Fruit fly (Drosophila melanogaster) whole organism, wandering third instar larva: ENCODE results near the gene CG10993.
A peak's percentile ranks its signal among the peaks of the same experiment; 100 is the strongest.

ENCODE experiments used
- CG9705 ChIP-seq: fragments of 200-800 bp; sonication (Bioruptor generic); optimal IDR thresholded peaks from 2 replicates; lab custom pipeline; 2018; ENCODE audit warnings: missing biosample characterization, mild to moderate bottlenecking, missing genetic modification characterization
- HLH106 ChIP-seq: fragments of 200-800 bp; optimal IDR thresholded peaks from 3 replicates; lab custom pipeline; 2019; ENCODE audit warnings: missing biosample characterization, mild to moderate bottlenecking, missing genetic modification characterization, moderate library complexity
- Jra ChIP-seq: sonication (Bioruptor generic); optimal IDR thresholded peaks from 2 replicates; lab custom pipeline; 2016; ENCODE audit warnings: missing biosample characterization, missing genetic modification characterization
- Rel ChIP-seq, 2 experiments: fragments of 200-800 bp; sonication (Bioruptor generic) in 1 of 2; optimal IDR thresholded peaks; 2 replicates in 1 of 2; 3 replicates in 1 of 2; lab custom pipeline; 2016 to 2019; ENCODE audit warnings: mild to moderate bottlenecking in 2 of 2, missing biosample characterization in 2 of 2, missing genetic modification characterization in 2 of 2, moderate library complexity in 1 of 2
- brk ChIP-seq: fragments of 200-800 bp; sonication (Bioruptor generic); optimal IDR thresholded peaks from 2 replicates; lab custom pipeline; 2016; ENCODE audit warnings: missing biosample characterization, mild to moderate bottlenecking, missing genetic modification characterization
- foxo ChIP-seq, 2 experiments: fragments of 200-800 bp; sonication (Bioruptor generic); optimal IDR thresholded peaks; 2 replicates in 1 of 2; 3 replicates in 1 of 2; lab custom pipeline; 2016 to 2017; ENCODE audit warnings: missing biosample characterization in 2 of 2, missing genetic modification characterization in 2 of 2
- fru ChIP-seq: fragments of 200-800 bp; sonication (Bioruptor generic); optimal IDR thresholded peaks from 3 replicates; lab custom pipeline; 2016; ENCODE audit warnings: missing biosample characterization, mild to moderate bottlenecking, missing genetic modification characterization
- h ChIP-seq: fragments of 200-800 bp; sonication (Bioruptor generic); optimal IDR thresholded peaks from 3 replicates; lab custom pipeline; 2016; ENCODE audit warnings: missing biosample characterization, mild to moderate bottlenecking, missing genetic modification characterization
- jim ChIP-seq: fragments of 175-275, 200-325 bp; sonication (Bioruptor generic); optimal IDR thresholded peaks from 2 replicates; lab custom pipeline; 2016; ENCODE audit warnings: missing biosample characterization, mild to moderate bottlenecking, missing genetic modification characterization
- rgr ChIP-seq: fragments of 200-800 bp; sonication (Bioruptor generic); optimal IDR thresholded peaks from 3 replicates; lab custom pipeline; 2016; ENCODE audit warnings: missing biosample characterization, mild to moderate bottlenecking, missing genetic modification characterization
- sage ChIP-seq: fragments of 200-800 bp; sonication (Bioruptor generic); optimal IDR thresholded peaks from 2 replicates; lab custom pipeline; 2016; ENCODE audit warnings: missing biosample characterization, mild to moderate bottlenecking, missing genetic modification characterization

CG10993 gene

DNA sequence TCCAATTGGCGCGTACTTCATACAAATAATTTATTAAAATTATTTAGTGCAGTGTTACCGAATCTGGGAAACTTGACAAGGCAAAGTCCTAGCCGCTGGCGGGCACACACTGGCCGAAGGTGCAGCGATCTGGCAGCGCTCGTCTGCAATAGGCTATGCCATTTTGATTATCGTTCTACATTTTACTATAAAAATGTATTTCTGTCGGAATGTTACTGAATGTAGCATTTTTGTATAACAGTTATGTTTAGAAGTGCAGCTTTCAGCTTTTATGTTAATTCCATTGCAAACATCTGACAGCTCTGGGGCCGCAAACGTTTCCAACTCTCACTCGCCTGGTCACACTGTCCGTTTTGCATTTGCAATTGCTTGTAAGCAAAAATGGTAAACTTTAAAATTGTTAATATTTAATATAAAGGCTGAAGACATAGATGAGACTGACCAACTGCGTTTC is 46.3 kb downstream of the CG10993 start, which contains the start of gene Grip91:
Gene Grip91 (minus strand): TSS at position 85 of the 454 bp plus-strand sequence.
- TF ChIP-seq Rel (GFP tag; optimal IDR thresholded peaks at IDR 0.05; lab: Kevin White, UChicago): no peak
- peak; percentile 34 for TF ChIP-seq Rel (tag; optimal IDR thresholded peaks at IDR 0.05; lab: Kevin White, UChicago)
- TF ChIP-seq CG9705 (GFP tag; lab: Kevin White, UChicago): no peak
- TF ChIP-seq h (GFP tag; lab: Kevin White, UChicago): peak; percentile 14
- peak; percentile 26 for TF ChIP-seq rgr
- TF ChIP-seq foxo (GFP tag; optimal IDR thresholded peaks at IDR 0.05; lab: Kevin White, UChicago): peak in 1 of 2 experiments; percentile 15
- TF ChIP-seq fru: peak; percentile 9
- peak; percentile 5 for TF ChIP-seq HLH106 (tag; lab: Kevin White, UChicago)
- TF ChIP-seq jim: no peak

DNA sequence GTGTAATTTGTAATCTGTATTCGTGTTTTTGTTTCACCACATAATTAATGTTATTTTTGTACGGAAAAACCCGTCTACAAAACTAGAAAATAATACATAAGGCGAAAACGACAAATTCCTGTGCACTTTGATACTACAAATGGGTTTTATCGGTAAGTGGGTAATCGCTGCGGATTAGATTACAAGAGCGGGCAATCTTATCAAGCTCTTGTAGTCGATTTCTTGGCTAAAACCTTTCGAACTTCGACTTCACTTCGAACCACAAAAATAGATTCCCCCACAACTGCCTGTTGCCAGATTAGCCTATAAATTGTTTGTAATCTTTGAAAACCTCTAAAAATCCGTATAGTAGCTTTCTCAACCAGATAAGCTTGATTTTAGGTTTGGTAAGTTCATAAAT is 49.9 kb downstream of the CG10993 start:
- TF ChIP-seq brk (GFP tag; lab: Kevin White, UChicago) (peak; percentile 34), h (GFP tag; lab: Kevin White, UChicago) (no peak), Jra (GFP tag; lab: Kevin White, UChicago) (no peak), sage (GFP tag; lab: Kevin White, UChicago) (no peak)
- TF ChIP-seq, all 38 proteins: peak for 1
